Fruit fly (Drosophila melanogaster) whole organism, adult: Measurements from ENCODE around the gene Peritrophin-A.
"Not testable (repeated sequence)": the region's sequence is repeated elsewhere in the genome, so short reads cannot be mapped to it uniquely, and the experiment has no call there.

ENCODE experiments used
- CG12768 ChIP-seq: fragments of 200-800 bp; sonication (Bioruptor generic); optimal IDR thresholded peaks from 2 replicates; lab custom pipeline; 2017; ENCODE audit warnings: missing biosample characterization, missing genetic modification characterization, mild to moderate bottlenecking, moderate library complexity, missing genetic modification reagents
- CG1620 ChIP-seq: fragments of 200-800 bp; sonication (Bioruptor generic); optimal IDR thresholded peaks from 2 replicates; lab custom pipeline; 2016; ENCODE audit warnings: missing biosample characterization, missing genetic modification characterization
- CG33017 ChIP-seq: fragments of 200-800 bp; sonication (Bioruptor generic); optimal IDR thresholded peaks from 2 replicates; lab custom pipeline; 2018; ENCODE audit warnings: missing biosample characterization, mild to moderate bottlenecking, missing genetic modification characterization, moderate library complexity
- CG5204 ChIP-seq: fragments of 200-800 bp; sonication (Bioruptor generic); optimal IDR thresholded peaks from 2 replicates; lab custom pipeline; 2016; ENCODE audit warnings: missing biosample characterization, missing genetic modification characterization
- CG7045 ChIP-seq: fragments of 200-800 bp; sonication (Bioruptor generic); optimal IDR thresholded peaks from 2 replicates; lab custom pipeline; 2017; ENCODE audit warnings: missing biosample characterization, mild to moderate bottlenecking, missing genetic modification characterization
- CG7101 ChIP-seq: fragments of 200-800 bp; sonication (Bioruptor generic); optimal IDR thresholded peaks from 2 replicates; lab custom pipeline; 2018; ENCODE audit warnings: missing biosample characterization, mild to moderate bottlenecking, missing genetic modification characterization, moderate library complexity
- bab1 ChIP-seq: fragments of 200-800 bp; sonication (Bioruptor generic); optimal IDR thresholded peaks from 3 replicates; lab custom pipeline; 2019; ENCODE audit warnings: missing biosample characterization, mild to moderate bottlenecking, missing genetic modification characterization, moderate library complexity
- cnc ChIP-seq, 2 experiments: fragments of >200 bp; optimal IDR thresholded peaks; 2 replicates each; lab custom pipeline; 2017
- kay ChIP-seq: fragments of 200-800 bp; sonication (Bioruptor generic); peaks from one replicate; lab custom pipeline; 2016; ENCODE audit warnings: missing biosample characterization, missing genetic modification characterization, borderline replicate concordance
- ovo ChIP-seq: fragments of 200-800 bp; sonication (Bioruptor generic); optimal IDR thresholded peaks from 2 replicates; lab custom pipeline; 2016; ENCODE audit warnings: missing biosample characterization, missing genetic modification characterization
- toe ChIP-seq: fragments of 200-800 bp; sonication (Bioruptor generic); optimal IDR thresholded peaks from 2 replicates; lab custom pipeline; 2016; ENCODE audit warnings: missing biosample characterization, missing genetic modification characterization

Peritrophin-A gene

dm6 chrX:20256849-20257590 is 12.6 kb downstream of the Peritrophin-A start, which contains the start of gene CG17065:
TSS of gene CG17065 (minus strand) at chrX:20257199.
- TF ChIP-seq CG1620 = no peak
- no peak for TF ChIP-seq CG33017
- peak; percentile 18 for TF ChIP-seq CG7101
- TF ChIP-seq CG5204 (GFP tag; lab: Kevin White, UChicago) = peak; percentile 44
- no peak for TF ChIP-seq CG7045
- peak; percentile 0 for TF ChIP-seq ovo (GFP tag; lab: Kevin White, UChicago)
- no peak for TF ChIP-seq kay (GFP tag; lab: Kevin White, UChicago)
- TF ChIP-seq cnc (optimal IDR thresholded peaks at IDR 0.05; lab: Kevin White, UChicago) = no peak
- TF ChIP-seq bab1 (GFP tag; lab: Kevin White, UChicago) = peak; percentile 26

dm6 chrX:20258939-20259338 is 14.5 kb downstream of the Peritrophin-A start, which contains the start of gene CG42577:
TSS of gene CG42577 (plus strand) at chrX:20259239.
- TF ChIP-seq CG12768 (GFP tag; lab: Kevin White, UChicago); CG5204 (GFP tag; lab: Kevin White, UChicago); CG7045: not testable (repeated sequence)

dm6 chrX:20269669-20270068 is 25.2 kb downstream of the Peritrophin-A start, which contains the start of gene Inx6:
TSS of gene Inx6 (minus strand) at chrX:20269769.
- TF ChIP-seq toe (GFP tag; lab: Kevin White, UChicago) = no peak
